Worm (Caenorhabditis elegans): ENCODE data around the gene C05D11.1.

The C05D11.1 gene

ce11 chrIII:6488916-6489315, 52.5 kb downstream of the C05D11.1 start:
- 0 out of 2 replicates have a peak, but pooled peaks have one; percentile 12 for TF ChIP-seq attf-3 (GFP tag; conservative IDR thresholded peaks at IDR 0.05)
- no peak for TF ChIP-seq aptf-3 (GFP tag; IDR thresholded peaks at IDR 0.05)
- no peak for TF ChIP-seq repo-1 (tag; optimal IDR thresholded peaks at IDR 0.05)
- TF ChIP-seq lin-54 (GFP tag; optimal IDR thresholded peaks at IDR 0.05), result peak; percentile 51
- TF ChIP-seq hmg-1.2 (GFP tag; IDR thresholded peaks at IDR 0.05), result 0 out of 2 replicates have a peak, but pooled peaks have one; percentile 9
- TF ChIP-seq ekl-4 (GFP tag; IDR thresholded peaks at IDR 0.05), result no peak
- TF ChIP-seq snpc-1.3 (tag; optimal IDR thresholded peaks at IDR 0.05; ENCODE audit: insufficient read depth), result peak; percentile 73
- TF ChIP-seq nfyb-1 (GFP tag; IDR thresholded peaks at IDR 0.05), result peak; percentile 60; the same call in 1 of the 2 replicates
- peak; percentile 47; the same call in 1 of the 2 replicates for TF ChIP-seq madf-6 (GFP tag; IDR thresholded peaks at IDR 0.05)
- peak; percentile 61 for TF ChIP-seq efl-1 (GFP tag; optimal IDR thresholded peaks at IDR 0.05)
- peak; percentile 43 for TF ChIP-seq F23B12.7 (tag; optimal IDR thresholded peaks at IDR 0.05; ENCODE audit: insufficient read depth)
- TF ChIP-seq snpc-4 (GFP tag; optimal IDR thresholded peaks at IDR 0.05), result no peak
- TF ChIP-seq snpc-4 (tag; optimal IDR thresholded peaks at IDR 0.05), result peak in 1 of 4 experiments; percentile 1
- TF ChIP-seq F33H1.4 (GFP tag; IDR thresholded peaks at IDR 0.05), result peak; percentile 34; the same call in 1 of the 2 replicates
- TF ChIP-seq dpl-1 (GFP tag; optimal IDR thresholded peaks at IDR 0.05), result peak; percentile 24
- TF ChIP-seq snpc-3.4 (tag; optimal IDR thresholded peaks at IDR 0.05), result peak; percentile 52

ce11 chrIII:6489493-6489892, 53.1 kb downstream of the C05D11.1 start, which contains the start of gene rpt-3:
Gene rpt-3 (plus strand): TSS chrIII:6489793.
- no peak for TF ChIP-seq aptf-3 (GFP tag; IDR thresholded peaks at IDR 0.05)
- TF ChIP-seq nfyb-1 (GFP tag; IDR thresholded peaks at IDR 0.05), result no peak
- TF ChIP-seq madf-6 (GFP tag; IDR thresholded peaks at IDR 0.05), result peak; percentile 33
- TF ChIP-seq egl-18 (GFP tag; IDR thresholded peaks at IDR 0.05), result no peak
- no peak for TF ChIP-seq mel-28 (tag; optimal IDR thresholded peaks at IDR 0.05; ENCODE audit: borderline replicate concordance)

All from whole organism, young adult.